Fruit fly (Drosophila melanogaster): Measurements from ENCODE around the gene CG14322.

Gene CG14322

dm6 chr3R:17686875-17687274 lies 39.4 kb downstream of the CG14322 start, which contains the start of gene CG31249 (continued):
- TF ChIP-seq CG33557 (GFP tag; optimal IDR thresholded peaks at IDR 0.05): no peak
- no peak for TF ChIP-seq Oli (tag; optimal IDR thresholded peaks at IDR 0.05)
- TF ChIP-seq HmgZ (tag; optimal IDR thresholded peaks at IDR 0.05): peak; percentile 8
- no peak for TF ChIP-seq CG12071 (GFP tag; optimal IDR thresholded peaks at IDR 0.05)
- peak; percentile 49 for TF ChIP-seq CG13424 (tag; optimal IDR thresholded peaks at IDR 0.05)
- peak; percentile 78 for TF ChIP-seq BEAF-32 (GFP tag; optimal IDR thresholded peaks at IDR 0.05)
- TF ChIP-seq ato (GFP tag; IDR thresholded peaks at IDR 0.05; ENCODE audit: partially characterized antibody): peak; percentile 69; the same call in 1 of the 2 replicates
- TF ChIP-seq unc-4 (GFP tag; IDR thresholded peaks at IDR 0.05; ENCODE audit: partially characterized antibody): peak; percentile 84
- peak; percentile 60 for TF ChIP-seq Elba2 (GFP tag; optimal IDR thresholded peaks at IDR 0.05)
- TF ChIP-seq CG17829 (tag; optimal IDR thresholded peaks at IDR 0.05): peak; percentile 29
- TF ChIP-seq CG12104 (GFP tag; optimal IDR thresholded peaks at IDR 0.05): no peak
- peak; percentile 57 for TF ChIP-seq pzg (GFP tag; optimal IDR thresholded peaks at IDR 0.05)
- TF ChIP-seq Ets97D (GFP tag; optimal IDR thresholded peaks at IDR 0.05): peak; percentile 9
- peak; percentile 32; the same call in 1 of the 2 replicates for TF ChIP-seq E2f2 (GFP tag; IDR thresholded peaks at IDR 0.05)
- TF ChIP-seq Myb (GFP tag; optimal IDR thresholded peaks at IDR 0.05): peak; percentile 12
- TF ChIP-seq CG13287 (GFP tag; IDR thresholded peaks at IDR 0.05; ENCODE audit: partially characterized antibody): peak; percentile 87
- TF ChIP-seq tna (GFP tag; IDR thresholded peaks at IDR 0.05; ENCODE audit: partially characterized antibody): peak; percentile 62
- TF ChIP-seq CG12659 (GFP tag; optimal IDR thresholded peaks at IDR 0.05): peak; percentile 69
- TF ChIP-seq ERR (GFP tag; optimal IDR thresholded peaks at IDR 0.05): no peak
- TF ChIP-seq Opbp (GFP tag; IDR thresholded peaks at IDR 0.05; ENCODE audit: partially characterized antibody): peak; percentile 66; the same call in 2 of the 3 replicates
- no peak for TF ChIP-seq CG11560 (tag; IDR thresholded peaks at IDR 0.05)
- TF ChIP-seq CG2116 (GFP tag; optimal IDR thresholded peaks at IDR 0.05): peak; percentile 43
- no peak for TF ChIP-seq Gug (GFP tag; IDR thresholded peaks at IDR 0.05)
- TF ChIP-seq zen2 (GFP tag; IDR thresholded peaks at IDR 0.05; ENCODE audit: partially characterized antibody): peak; percentile 73; the same call in 2 of the 3 replicates
- TF ChIP-seq fd64A (GFP tag; optimal IDR thresholded peaks at IDR 0.05): no peak
- TF ChIP-seq Ssrp (tag; optimal IDR thresholded peaks at IDR 0.05): no peak
- peak; percentile 79 for TF ChIP-seq Doc3 (GFP tag; IDR thresholded peaks at IDR 0.05; ENCODE audit: partially characterized antibody)
- TF ChIP-seq bbx (GFP tag; IDR thresholded peaks at IDR 0.05; ENCODE audit: partially characterized antibody): peak; percentile 63
- TF ChIP-seq Atf-2 (GFP tag; optimal IDR thresholded peaks at IDR 0.05): no peak
- no peak for TF ChIP-seq Hr3 (GFP tag; optimal IDR thresholded peaks at IDR 0.05)
- peak; percentile 90 for TF ChIP-seq CG7928 (GFP tag; optimal IDR thresholded peaks at IDR 0.05)
- TF ChIP-seq CG3163 (GFP tag; optimal IDR thresholded peaks at IDR 0.05): no peak
- peak; percentile 45 for TF ChIP-seq Dp (GFP tag; optimal IDR thresholded peaks at IDR 0.05)
- TF ChIP-seq crc (GFP tag; optimal IDR thresholded peaks at IDR 0.05): no peak
- TF ChIP-seq gce (GFP tag; IDR thresholded peaks at IDR 0.05): no peak
- TF ChIP-seq tll (GFP tag; optimal IDR thresholded peaks at IDR 0.05): no peak
- TF ChIP-seq B-H1 (GFP tag; IDR thresholded peaks at IDR 0.05): no peak
- TF ChIP-seq mirr (GFP tag; optimal IDR thresholded peaks at IDR 0.05): no peak
- peak; percentile 18 for TF ChIP-seq CG14710 (tag; optimal IDR thresholded peaks at IDR 0.05)
- TF ChIP-seq CG4424 (GFP tag; optimal IDR thresholded peaks at IDR 0.05): peak; percentile 44
- no peak for TF ChIP-seq CG10209 (GFP tag; optimal IDR thresholded peaks at IDR 0.05)
- TF ChIP-seq tin (GFP tag; optimal IDR thresholded peaks at IDR 0.05): no peak
- no peak for TF ChIP-seq CG9437 (GFP tag; optimal IDR thresholded peaks at IDR 0.05)
- no peak for TF ChIP-seq GATAe (GFP tag; conservative IDR thresholded peaks at IDR 0.05)
- no peak for TF ChIP-seq CG10431 (GFP tag; optimal IDR thresholded peaks at IDR 0.05)
- TF ChIP-seq CG12391 (tag; optimal IDR thresholded peaks at IDR 0.05): peak; percentile 43
- TF ChIP-seq amos (GFP tag; IDR thresholded peaks at IDR 0.05; ENCODE audit: partially characterized antibody): peak; percentile 78
- no peak for TF ChIP-seq CG15479 (GFP tag; optimal IDR thresholded peaks at IDR 0.05)
- no peak for TF ChIP-seq CG10147 (GFP tag; optimal IDR thresholded peaks at IDR 0.05)
